Worm (Caenorhabditis elegans): ENCODE results near the gene C18A11.2.

DNA sequence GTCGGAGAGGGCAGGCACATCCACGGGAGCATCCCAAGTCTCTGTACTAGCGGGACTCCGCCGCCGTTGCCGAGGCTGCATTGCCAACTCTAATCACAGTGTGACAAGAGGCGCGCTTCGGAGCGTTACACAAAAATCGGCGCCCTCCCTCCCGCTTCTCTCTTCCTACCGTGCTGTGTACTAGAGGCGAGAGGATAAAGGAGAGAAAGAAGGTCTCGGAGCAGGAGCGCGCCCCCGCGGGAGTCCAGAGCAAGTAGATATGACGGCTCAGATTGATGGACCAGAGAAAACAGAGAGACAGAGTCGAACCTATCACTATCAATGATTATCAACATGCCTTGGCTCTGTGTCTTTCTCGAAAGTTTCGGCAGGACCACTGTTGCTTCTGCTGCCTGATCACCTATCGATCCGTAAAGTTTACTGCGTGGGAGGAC, 14.3 kb upstream of the C18A11.2 start:
- TF ChIP-seq W03F9.2 (tag; optimal IDR thresholded peaks at IDR 0.05) (no peak), him-1 (tag; optimal IDR thresholded peaks at IDR 0.05) (no peak), dao-5 (tag; optimal IDR thresholded peaks at IDR 0.05) (no peak)

Data from whole organism, L4/young adult.